Worm (Caenorhabditis elegans): Measurements from ENCODE around the gene B0554.2.

Gene B0554.2

DNA sequence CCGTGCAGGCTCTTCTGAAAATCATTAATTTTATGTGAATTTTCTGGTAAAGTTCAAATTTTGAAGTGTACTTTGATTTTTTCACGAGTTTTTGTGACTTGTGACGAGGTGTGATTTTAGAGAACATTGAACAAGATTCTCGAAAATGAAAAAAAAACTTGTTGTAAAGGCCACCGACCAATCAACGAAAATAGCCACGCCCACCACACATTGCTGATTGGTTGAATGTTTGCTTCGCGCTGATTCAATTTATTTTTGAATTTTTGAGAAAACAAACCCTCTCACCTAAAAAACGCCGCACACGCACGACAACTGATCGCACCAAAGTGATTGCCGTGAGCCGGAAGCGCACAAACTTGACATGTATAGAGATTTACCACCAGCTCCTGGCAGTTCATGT is 48.9 kb downstream of the B0554.2 start:
- TF ChIP-seq ztf-23 (GFP tag; IDR thresholded peaks at IDR 0.05) (no peak), klf-2 (GFP tag; conservative IDR thresholded peaks at IDR 0.05) (no peak), T22C8.4 (GFP tag; IDR thresholded peaks at IDR 0.05) (no peak), ztf-29 (GFP tag; IDR thresholded peaks at IDR 0.05) (no peak), ref-1 (GFP tag; conservative IDR thresholded peaks at IDR 0.05) (no peak), tab-1 (GFP tag; IDR thresholded peaks at IDR 0.05) (no peak), flt-1 (GFP tag; IDR thresholded peaks at IDR 0.05) (no peak), med-1 (GFP tag; optimal IDR thresholded peaks at IDR 0.05; ENCODE audit: insufficient read depth) (no peak), cog-1 (tag; optimal IDR thresholded peaks at IDR 0.05) (no peak)

- TF ChIP-seq med-1 (GFP tag; optimal IDR thresholded peaks at IDR 0.05; ENCODE audit: insufficient read depth) (no peak), flt-1 (GFP tag; IDR thresholded peaks at IDR 0.05) (no peak), T22C8.4 (GFP tag; IDR thresholded peaks at IDR 0.05) (no peak), ztf-29 (GFP tag; IDR thresholded peaks at IDR 0.05) (no peak), ref-1 (GFP tag; conservative IDR thresholded peaks at IDR 0.05) (no peak), klf-2 (GFP tag; conservative IDR thresholded peaks at IDR 0.05) (no peak), tab-1 (GFP tag; IDR thresholded peaks at IDR 0.05) (no peak), cog-1 (tag; optimal IDR thresholded peaks at IDR 0.05) (no peak)
These were observed 49.3 kb downstream of the B0554.2 start, which contains the start of gene nhr-130 for ce11 chrV:483289-483795. Gene nhr-130, minus strand, starts transcription at chrV:483339.

DNA sequence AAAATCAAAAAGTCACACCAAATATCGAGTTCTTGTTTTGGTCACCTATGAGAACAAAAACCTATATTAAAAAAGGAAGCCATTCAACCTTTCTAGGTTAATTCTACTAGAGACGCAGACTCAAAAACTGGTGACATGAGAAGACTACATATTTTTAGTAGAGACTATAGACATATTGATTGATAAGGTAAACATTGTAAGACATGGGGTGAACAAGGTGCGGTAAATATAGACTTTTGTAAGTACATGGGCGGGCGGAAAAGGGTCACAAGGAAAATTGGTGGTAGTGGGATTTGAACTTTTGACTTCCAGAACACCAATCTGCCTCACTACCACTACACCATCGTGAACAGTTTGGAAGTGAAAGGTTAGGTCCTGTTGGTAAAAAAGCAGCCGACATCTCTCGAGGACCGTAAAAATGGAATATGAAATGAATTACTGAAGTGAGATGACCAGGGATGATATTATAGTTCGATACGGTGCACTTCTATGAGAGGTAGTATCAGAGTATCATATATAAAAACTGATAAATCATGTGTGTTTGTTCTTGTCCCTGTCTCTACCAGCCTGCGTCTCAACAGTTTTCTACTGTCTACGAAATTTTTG is 50.4 kb downstream of the B0554.2 start, which contains the start of gene nhr-212:
Gene nhr-212, plus strand, starts transcription at position 573 of the 606 bp plus-strand sequence.
- no peak for TF ChIP-seq ref-1 (GFP tag; conservative IDR thresholded peaks at IDR 0.05)
- TF ChIP-seq cog-1 (tag; optimal IDR thresholded peaks at IDR 0.05), result no peak
- TF ChIP-seq med-1 (GFP tag; optimal IDR thresholded peaks at IDR 0.05; ENCODE audit: insufficient read depth), result no peak
- no peak for TF ChIP-seq ztf-29 (GFP tag; IDR thresholded peaks at IDR 0.05)
- TF ChIP-seq klf-2 (GFP tag; conservative IDR thresholded peaks at IDR 0.05), result no peak
- TF ChIP-seq ztf-23 (GFP tag; IDR thresholded peaks at IDR 0.05), result no peak
- no peak for TF ChIP-seq T22C8.4 (GFP tag; IDR thresholded peaks at IDR 0.05)
- no peak for TF ChIP-seq flt-1 (GFP tag; IDR thresholded peaks at IDR 0.05)
- TF ChIP-seq tab-1 (GFP tag; IDR thresholded peaks at IDR 0.05), result no peak

Data from whole organism, midembryonic.